Worm (Caenorhabditis elegans): ENCODE data around the gene Y67D2.2.

Gene Y67D2.2

DNA sequence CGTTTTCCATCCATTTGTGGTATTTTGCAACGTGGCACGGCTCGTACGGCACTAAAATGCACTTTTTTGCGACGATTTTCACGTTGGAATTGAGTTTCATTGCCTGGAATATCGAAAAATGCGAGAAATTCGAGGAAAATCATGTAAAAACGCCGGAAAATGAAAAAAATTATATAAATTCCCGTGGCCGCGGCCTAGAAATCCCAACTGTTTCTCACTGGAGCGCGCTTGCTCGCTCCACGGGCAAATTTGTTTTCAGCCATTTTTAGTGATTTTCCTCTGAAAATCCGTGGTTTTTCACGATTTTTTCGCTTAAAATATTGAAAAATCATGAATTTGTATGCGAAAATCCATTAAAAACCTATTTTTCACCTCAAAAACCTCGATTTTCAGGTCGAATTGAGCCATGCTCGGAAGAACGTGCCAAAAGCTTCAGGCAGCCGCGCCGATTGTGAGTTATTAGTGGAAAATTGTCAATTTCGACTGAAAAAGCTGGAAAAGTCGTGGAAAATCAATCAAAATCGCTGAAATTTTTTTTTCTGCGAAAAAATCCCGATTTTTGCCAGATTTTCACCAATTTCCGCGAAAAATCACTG, 18.4 kb upstream of the Y67D2.2 start, which contains the start of the genes Y67D2.5 and cisd-3.2 (continued):
- TF ChIP-seq zag-1 (tag; optimal IDR thresholded peaks at IDR 0.05) (no peak), lin-35 (GFP tag; optimal IDR thresholded peaks at IDR 0.05) (peak; percentile 25 to 40), sox-4 (tag; optimal IDR thresholded peaks at IDR 0.05) (no peak), nhr-90 (tag; optimal IDR thresholded peaks at IDR 0.05; ENCODE audit: poor library complexity) (peak; percentile 20), blmp-1 (tag; optimal IDR thresholded peaks at IDR 0.05) (no peak), mab-9 (GFP tag; IDR thresholded peaks at IDR 0.05) (no peak), nhr-11 (tag; optimal IDR thresholded peaks at IDR 0.05) (no peak), lin-15B (tag; optimal IDR thresholded peaks at IDR 0.05) (peak; percentile 59), Y116A8C.19 (tag; optimal IDR thresholded peaks at IDR 0.05; ENCODE audit: borderline replicate concordance) (no peak), dsc-1 (tag; optimal IDR thresholded peaks at IDR 0.05) (peak; percentile 43), fkh-4 (tag; optimal IDR thresholded peaks at IDR 0.05; ENCODE audit: borderline replicate concordance) (peak; percentile 35), ztf-11 (tag; optimal IDR thresholded peaks at IDR 0.05) (peak in 1 of 2 experiments; percentile 55), jun-1 (tag; optimal IDR thresholded peaks at IDR 0.05) (no peak), egl-13 (tag; optimal IDR thresholded peaks at IDR 0.05) (peak; percentile 37), mdl-1 (tag; optimal IDR thresholded peaks at IDR 0.05) (no peak), skn-1 (tag; optimal IDR thresholded peaks at IDR 0.05) (peak; percentile 21), lin-14 (GFP tag; optimal IDR thresholded peaks at IDR 0.05) (peak; percentile 44), snpc-4 (tag; optimal IDR thresholded peaks at IDR 0.05) (no peak), egl-27 (tag; optimal IDR thresholded peaks at IDR 0.05) (no peak), ets-5 (GFP tag; IDR thresholded peaks at IDR 0.05) (no peak), hlh-17 (GFP tag; optimal IDR thresholded peaks at IDR 0.05; ENCODE audit: borderline replicate concordance) (no peak), nhr-85 (tag) (peak; percentile 65), snu-23 (GFP tag; optimal IDR thresholded peaks at IDR 0.05) (peak; percentile 45)

DNA sequence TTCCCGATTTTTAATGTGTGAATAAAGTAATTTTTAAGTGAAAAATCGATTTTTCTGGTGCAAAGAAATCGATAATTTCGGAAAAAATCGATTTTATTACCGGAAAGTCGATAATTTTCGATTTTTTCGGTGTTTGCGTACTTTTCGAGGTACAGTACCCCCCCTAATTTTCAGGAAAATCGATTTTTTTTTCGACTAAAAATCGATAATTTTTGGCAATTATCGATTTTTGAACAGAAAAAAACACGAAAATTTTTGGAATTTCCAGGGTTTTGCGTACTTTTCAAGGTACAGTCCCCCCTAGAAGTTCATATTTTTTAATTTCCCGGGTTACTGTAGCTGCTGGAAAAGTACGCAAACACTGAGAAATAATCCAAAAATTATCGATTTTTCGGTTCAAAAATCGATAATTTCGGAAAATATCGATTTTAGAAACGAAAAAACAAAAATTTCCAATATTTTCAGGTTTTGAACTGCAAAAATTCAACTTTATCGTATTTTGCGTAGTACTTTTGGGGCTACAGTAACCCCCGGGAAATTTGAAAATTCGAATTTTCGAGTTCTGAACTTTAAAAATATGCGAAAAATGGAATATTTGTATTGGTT, 15.1 kb upstream of the Y67D2.2 start:
- no peak for TF ChIP-seq hlh-4 (tag; optimal IDR thresholded peaks at IDR 0.05)
- TF ChIP-seq sptf-1 (tag; optimal IDR thresholded peaks at IDR 0.05): no peak

DNA sequence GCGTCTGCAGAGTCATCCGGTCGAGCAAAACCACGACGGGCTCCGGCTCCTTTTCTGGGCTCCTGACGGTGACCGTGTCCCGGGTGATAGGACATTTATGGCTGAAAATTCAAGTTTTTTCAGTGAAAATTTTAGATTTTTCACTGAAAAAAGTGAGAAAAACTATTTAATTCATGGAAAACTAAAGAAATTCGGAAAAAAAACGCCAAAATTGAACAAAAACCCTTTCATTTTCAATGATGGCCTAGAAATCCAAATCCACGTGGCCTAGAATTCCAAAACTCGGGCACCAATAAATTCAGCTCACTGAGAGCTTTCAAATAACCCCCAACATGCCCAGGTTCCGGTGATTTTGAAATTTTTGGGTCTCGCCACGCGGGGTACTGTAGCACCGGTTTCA, 4.3 kb upstream of the Y67D2.2 start, which contains the start of gene ddx-35:
Gene ddx-35 (minus strand): TSS at position 101 of the 400 bp plus-strand sequence.
- no peak for TF ChIP-seq blmp-1 (tag; optimal IDR thresholded peaks at IDR 0.05)
- TF ChIP-seq egl-13 (tag; optimal IDR thresholded peaks at IDR 0.05): no peak
- no peak for TF ChIP-seq nhr-11 (tag; optimal IDR thresholded peaks at IDR 0.05)
- TF ChIP-seq sptf-1 (tag; optimal IDR thresholded peaks at IDR 0.05): no peak
- no peak for TF ChIP-seq aha-1 (tag; optimal IDR thresholded peaks at IDR 0.05)
- TF ChIP-seq nhr-77 (tag; optimal IDR thresholded peaks at IDR 0.05): no peak
- no peak for TF ChIP-seq elt-3 (tag; optimal IDR thresholded peaks at IDR 0.05)
- no peak for TF ChIP-seq efl-1 (optimal IDR thresholded peaks at IDR 0.05)
- TF ChIP-seq efl-1 (GFP tag; optimal IDR thresholded peaks at IDR 0.05 in 1 of 2): no peak
- no peak for TF ChIP-seq unc-98 (GFP tag; IDR thresholded peaks at IDR 0.05)
- TF ChIP-seq ztf-4 (tag; optimal IDR thresholded peaks at IDR 0.05): no peak
- no peak for TF ChIP-seq efl-3 (GFP tag; optimal IDR thresholded peaks at IDR 0.05)
- TF ChIP-seq sox-4 (tag; optimal IDR thresholded peaks at IDR 0.05): no peak
- TF ChIP-seq lin-39 (tag; optimal IDR thresholded peaks at IDR 0.05): no peak
- TF ChIP-seq unc-86 (tag; optimal IDR thresholded peaks at IDR 0.05): no peak

DNA sequence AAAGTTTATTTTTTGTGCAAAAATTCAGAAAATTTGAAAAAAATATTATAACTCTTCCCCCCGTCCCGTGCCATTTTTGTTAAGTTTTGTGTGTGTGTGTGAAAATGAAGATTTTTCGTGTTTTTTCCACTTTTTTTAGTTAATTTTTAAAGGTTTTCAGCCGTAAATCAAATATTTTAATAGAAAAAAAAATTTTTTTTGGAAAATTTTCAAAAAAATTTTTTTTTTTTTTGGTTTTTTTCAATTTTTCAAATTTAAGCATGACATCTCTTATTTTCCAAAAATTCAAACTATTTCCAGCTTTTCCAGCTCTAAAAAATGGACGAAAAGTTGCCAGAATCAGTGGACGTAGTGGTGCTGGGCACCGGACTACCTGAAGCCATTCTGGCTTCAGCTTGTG, 11.4 kb downstream of the Y67D2.2 start, which contains the start of gene rep-1:
Gene rep-1 (plus strand): TSS at position 301 of the 400 bp plus-strand sequence.
- TF ChIP-seq C34B4.2 (tag; optimal IDR thresholded peaks at IDR 0.05) (no peak), zag-1 (tag; optimal IDR thresholded peaks at IDR 0.05) (no peak), elt-2 (tag; optimal IDR thresholded peaks at IDR 0.05) (no peak), F16B12.6 (tag; optimal IDR thresholded peaks at IDR 0.05) (no peak), egl-27 (tag; optimal IDR thresholded peaks at IDR 0.05) (no peak), xbp-1 (tag; optimal IDR thresholded peaks at IDR 0.05) (no peak)
